Fruit fly (Drosophila melanogaster) whole organism, embryonic: Measurements from ENCODE around the gene CG10338.
A peak's percentile ranks its signal among the peaks of the same experiment; 100 is the strongest.

Experiments used
- Ada2b ChIP-seq: fragments of 200-800 bp; sonication (Bioruptor generic); IDR thresholded peaks from 2 replicates; pipeline ENCODE4 v1.3.6; 2022; ENCODE audit warnings: missing biosample characterization, missing genetic modification characterization
- CG10462 ChIP-seq: fragments of 200-800 bp; sonication (Bioruptor generic); optimal IDR thresholded peaks from 2 replicates; lab custom pipeline; 2016; ENCODE audit warnings: missing biosample characterization, missing genetic modification characterization
- CG11398 ChIP-seq: fragments of 200-800 bp; sonication (Bioruptor generic); optimal IDR thresholded peaks from 2 replicates; lab custom pipeline; 2016; ENCODE audit warnings: missing biosample characterization, missing genetic modification characterization
- CG12155 ChIP-seq: fragments of 200-800 bp; sonication (Bioruptor generic); optimal IDR thresholded peaks from 3 replicates; lab custom pipeline; 2016; ENCODE audit warnings: missing biosample characterization, missing genetic modification characterization
- CG12219 ChIP-seq: fragments of 200-800 bp; sonication (Bioruptor generic); optimal IDR thresholded peaks from 3 replicates; lab custom pipeline; 2018; ENCODE audit warnings: missing biosample characterization, mild to moderate bottlenecking, missing genetic modification characterization
- CG12391 ChIP-seq: fragments of 200-800 bp; sonication (Bioruptor generic); optimal IDR thresholded peaks from 3 replicates; lab custom pipeline; 2018; ENCODE audit warnings: missing biosample characterization, mild to moderate bottlenecking, missing genetic modification characterization, moderate library complexity
- CG12744 ChIP-seq: fragments of 200-800 bp; sonication (Bioruptor generic); optimal IDR thresholded peaks from 2 replicates; lab custom pipeline; 2016; ENCODE audit warnings: missing biosample characterization, missing genetic modification characterization
- CG1603 ChIP-seq: fragments of 200-800 bp; sonication (Bioruptor generic); optimal IDR thresholded peaks from 2 replicates; lab custom pipeline; 2019; ENCODE audit warnings: missing biosample characterization, mild to moderate bottlenecking, missing genetic modification characterization, moderate library complexity
- CG16815 ChIP-seq: fragments of 200-800 bp; sonication (Bioruptor generic); optimal IDR thresholded peaks from 3 replicates; lab custom pipeline; 2017; ENCODE audit warnings: missing biosample characterization, mild to moderate bottlenecking, missing genetic modification characterization
- CG17328 ChIP-seq: fragments of 200-800 bp; sonication (Bioruptor generic); IDR thresholded peaks from 2 replicates; pipeline ENCODE4 v1.3.6; 2022; ENCODE audit warnings: missing biosample characterization, missing genetic modification characterization
- CG3065 ChIP-seq: fragments of 200-800 bp; sonication (Bioruptor generic); optimal IDR thresholded peaks from 2 replicates; lab custom pipeline; 2016; ENCODE audit warnings: missing biosample characterization, missing genetic modification characterization
- CG3838 ChIP-seq: fragments of 200-800 bp; sonication (Bioruptor generic); optimal IDR thresholded peaks from 3 replicates; lab custom pipeline; 2016; ENCODE audit warnings: missing biosample characterization, missing genetic modification characterization
- CG3847 ChIP-seq: fragments of 200-800 bp; sonication (Bioruptor generic); IDR thresholded peaks from 2 replicates; pipeline ENCODE4 v1.3.6; 2022; ENCODE audit warnings: missing biosample characterization, missing genetic modification characterization
- CG4282 ChIP-seq: fragments of 200-800 bp; sonication (Bioruptor generic); optimal IDR thresholded peaks from 2 replicates; lab custom pipeline; 2016; ENCODE audit warnings: missing biosample characterization, missing genetic modification characterization
- CG4424 ChIP-seq: fragments of 200-800 bp; sonication (Bioruptor generic); optimal IDR thresholded peaks from 3 replicates; lab custom pipeline; 2016; ENCODE audit warnings: missing biosample characterization, missing genetic modification characterization
- CG6813 ChIP-seq: fragments of 200-800 bp; sonication (Bioruptor generic); optimal IDR thresholded peaks from 2 replicates; lab custom pipeline; 2017; ENCODE audit warnings: missing biosample characterization, missing genetic modification characterization, mild to moderate bottlenecking, moderate library complexity, missing genetic modification reagents
- CG7556 ChIP-seq: fragments of 200-800 bp; sonication (Bioruptor generic); optimal IDR thresholded peaks from 2 replicates; lab custom pipeline; 2017; ENCODE audit warnings: missing biosample characterization, mild to moderate bottlenecking, missing genetic modification characterization
- CG8089 ChIP-seq: fragments of 200-800 bp; sonication (Bioruptor generic); optimal IDR thresholded peaks from 3 replicates; lab custom pipeline; 2016; ENCODE audit warnings: missing biosample characterization, missing genetic modification characterization
- Dip3 ChIP-seq: fragments of 200-800 bp; sonication (Bioruptor generic); optimal IDR thresholded peaks from 3 replicates; lab custom pipeline; 2016; ENCODE audit warnings: missing biosample characterization, missing genetic modification characterization
- Eip74EF ChIP-seq, 2 experiments: fragments of 200-800 bp in 1 of 2; fragments of >200 bp in 1 of 2; sonication (Bioruptor generic) in 1 of 2; optimal IDR thresholded peaks; 2 replicates each; lab custom pipeline; 2017 to 2019; ENCODE audit warnings: missing biosample characterization in 2 of 2, missing genetic modification characterization in 2 of 2, mild to moderate bottlenecking in 1 of 2, moderate library complexity in 1 of 2
- Ets97D ChIP-seq: fragments of 200-800 bp; sonication (Bioruptor generic); optimal IDR thresholded peaks from 3 replicates; lab custom pipeline; 2016; ENCODE audit warnings: missing biosample characterization, missing genetic modification characterization
- HHEX ChIP-seq: fragments of 200-800 bp; sonication (Bioruptor generic); optimal IDR thresholded peaks from 3 replicates; lab custom pipeline; 2017; ENCODE audit warnings: missing biosample characterization, mild to moderate bottlenecking, missing genetic modification characterization, missing genetic modification reagents
- HLH4C ChIP-seq: fragments of 200-800 bp; sonication (Bioruptor generic); IDR thresholded peaks from 3 replicates; pipeline ENCODE4 v1.3.6; 2022; ENCODE audit warnings: missing biosample characterization, missing genetic modification characterization; ENCODE audit not compliant: partially characterized antibody
- HLH54F ChIP-seq: fragments of 200-800 bp; sonication (Bioruptor generic); optimal IDR thresholded peaks from 3 replicates; lab custom pipeline; 2016; ENCODE audit warnings: missing biosample characterization, missing genetic modification characterization
- Lhr ChIP-seq: fragments of 200-800 bp; sonication (Bioruptor generic); optimal IDR thresholded peaks from 3 replicates; lab custom pipeline; 2017; ENCODE audit warnings: mild to moderate bottlenecking, missing biosample characterization, missing genetic modification reagents, missing genetic modification characterization
- Sry-β ChIP-seq: fragments of 200-800 bp; sonication (Bioruptor generic); optimal IDR thresholded peaks from 2 replicates; lab custom pipeline; 2018; ENCODE audit warnings: missing biosample characterization, mild to moderate bottlenecking, missing genetic modification characterization, moderate library complexity
- Usf ChIP-seq: fragments of 200-800 bp; sonication (Bioruptor generic); optimal IDR thresholded peaks from 2 replicates; lab custom pipeline; 2017; ENCODE audit warnings: missing genotype, missing biosample characterization, missing genetic modification characterization
- YL-1 ChIP-seq: fragments of 200-800 bp; sonication (Bioruptor generic); optimal IDR thresholded peaks from 3 replicates; lab custom pipeline; 2017; ENCODE audit warnings: missing biosample characterization, mild to moderate bottlenecking, missing genetic modification characterization
- chinmo ChIP-seq: fragments of 200-800 bp; sonication (Bioruptor generic); IDR thresholded peaks from 4 replicates; pipeline ENCODE4 v1.3.6; 2022; ENCODE audit warnings: missing biosample characterization, missing genetic modification characterization; ENCODE audit not compliant: partially characterized antibody
- ci ChIP-seq: fragments of 200-800 bp; sonication (Bioruptor generic); IDR thresholded peaks from 3 replicates; pipeline ENCODE4 v1.3.6; 2022; ENCODE audit warnings: missing biosample characterization, missing genetic modification characterization
- dan ChIP-seq: fragments of 200-800 bp; sonication (Bioruptor generic); IDR thresholded peaks from 2 replicates; pipeline ENCODE4 v1.3.6; 2022; ENCODE audit warnings: missing biosample characterization, missing genetic modification characterization
- dati ChIP-seq: fragments of 200-800 bp; sonication (Bioruptor generic); IDR thresholded peaks from 2 replicates; pipeline ENCODE4 v1.3.6; 2022; ENCODE audit warnings: missing biosample characterization, missing genetic modification characterization
- fd102C ChIP-seq: fragments of 200-800 bp; sonication (Bioruptor generic); optimal IDR thresholded peaks from 2 replicates; lab custom pipeline; 2018; ENCODE audit warnings: missing biosample characterization, mild to moderate bottlenecking, missing genetic modification characterization, moderate library complexity
- gem ChIP-seq: fragments of 200-800 bp; sonication (Bioruptor generic); optimal IDR thresholded peaks from 2 replicates; lab custom pipeline; 2019; ENCODE audit warnings: missing biosample characterization, mild to moderate bottlenecking, missing genetic modification characterization, moderate library complexity
- gsb-n ChIP-seq: fragments of 200-800 bp; sonication (Bioruptor generic); optimal IDR thresholded peaks from 3 replicates; lab custom pipeline; 2018; ENCODE audit warnings: missing biosample characterization, mild to moderate bottlenecking, missing genetic modification characterization
- hbn ChIP-seq: fragments of 200-800 bp; sonication (Bioruptor generic); IDR thresholded peaks from 2 replicates; pipeline ENCODE4 v1.3.6; 2022; ENCODE audit warnings: missing biosample characterization, missing genetic modification characterization; ENCODE audit not compliant: partially characterized antibody
- lov ChIP-seq, 2 experiments: fragments of 200-800 bp in 1 of 2; fragments of >200 bp in 1 of 2; sonication (Bioruptor generic) in 1 of 2; IDR thresholded peaks in 1 of 2; optimal IDR thresholded peaks in 1 of 2; 2 replicates in 1 of 2; 3 replicates in 1 of 2; pipeline versions ENCODE4 v1.3.6 to Lab custom; 2017 to 2022; ENCODE audit warnings: missing biosample characterization in 1 of 2, missing genetic modification characterization in 1 of 2
- mld ChIP-seq: fragments of 200-800 bp; sonication (Bioruptor generic); IDR thresholded peaks from 3 replicates; pipeline ENCODE4 v1.3.6; 2022; ENCODE audit warnings: missing biosample characterization, missing genetic modification characterization; ENCODE audit not compliant: partially characterized antibody
- oc ChIP-seq: fragments of 200-800 bp; sonication (Bioruptor generic); optimal IDR thresholded peaks from 2 replicates; lab custom pipeline; 2018; ENCODE audit warnings: missing biosample characterization, mild to moderate bottlenecking, missing genetic modification characterization, moderate library complexity
- odd ChIP-seq: fragments of 200-800 bp; sonication (Bioruptor generic); optimal IDR thresholded peaks from 2 replicates; lab custom pipeline; 2017; ENCODE audit warnings: missing biosample characterization, mild to moderate bottlenecking, missing genetic modification characterization
- pum ChIP-seq: fragments of 200-800 bp; sonication (Bioruptor generic); optimal IDR thresholded peaks from 2 replicates; lab custom pipeline; 2016; ENCODE audit warnings: missing biosample characterization, missing genetic modification characterization
- sc ChIP-seq, 3 experiments: fragments of >200 bp in 2 of 3; fragments of 200-800 bp in 1 of 3; sonication (Bioruptor generic) in 1 of 3; optimal IDR thresholded peaks; 2 replicates in 2 of 3; 3 replicates in 1 of 3; lab custom pipeline; 2017; ENCODE audit warnings: mild to moderate bottlenecking in 1 of 3, missing biosample characterization in 1 of 3, missing genetic modification characterization in 1 of 3, missing genetic modification reagents in 1 of 3
- schlank ChIP-seq: fragments of 200-800 bp; sonication (Bioruptor generic); optimal IDR thresholded peaks from 2 replicates; lab custom pipeline; 2018; ENCODE audit warnings: missing biosample characterization, mild to moderate bottlenecking, missing genetic modification characterization
- shn ChIP-seq: fragments of 200-800 bp; sonication (Bioruptor generic); optimal IDR thresholded peaks from 3 replicates; lab custom pipeline; 2016; ENCODE audit warnings: missing biosample characterization, missing genetic modification characterization
- stc ChIP-seq: fragments of 200-800 bp; sonication (Bioruptor generic); IDR thresholded peaks from 2 replicates; pipeline ENCODE4 v1.3.6; 2022; ENCODE audit warnings: missing biosample characterization, missing genetic modification characterization
- ttk ChIP-seq: fragments of 200-800 bp; sonication (Bioruptor generic); IDR thresholded peaks from 2 replicates; pipeline ENCODE4 v2.1.2; 2022; ENCODE audit warnings: missing biosample characterization, missing genetic modification characterization
- vnd ChIP-seq: fragments of 200-800 bp; sonication (Bioruptor generic); IDR thresholded peaks from 3 replicates; pipeline ENCODE4 v1.3.6; 2022; ENCODE audit warnings: missing biosample characterization, missing genetic modification characterization; ENCODE audit not compliant: partially characterized antibody

Gene CG10338

dm6 chr2L:18693877-18694723, 1.4 kb upstream of the CG10338 start (continued):
- TF ChIP-seq CG8089 (peak; percentile 35), fd102C (GFP tag; lab: Kevin White, UChicago) (no peak), hbn (GFP tag; lab: Robert Waterston, UW) (no peak), dati (GFP tag; lab: Robert Waterston, UW) (no peak), gem (tag; lab: Kevin White, UChicago) (peak; percentile 65), Sry-β (GFP tag; lab: Kevin White, UChicago) (no peak), CG3838 (GFP tag; lab: Kevin White, UChicago) (peak; percentile 16), CG6813 (GFP tag; lab: Kevin White, UChicago) (peak; percentile 44), sc (optimal IDR thresholded peaks at IDR 0.05; lab: Kevin White, UChicago) (no peak), sc (GFP tag; optimal IDR thresholded peaks at IDR 0.05; lab: Kevin White, UChicago) (no peak), mld (GFP tag; lab: Robert Waterston, UW) (no peak), Ada2b (peak; percentile 67; the same call in 1 of the 2 replicates), Usf (GFP tag; lab: Kevin White, UChicago) (no peak), schlank (tag; lab: Kevin White, UChicago) (no peak), Eip74EF (GFP tag; optimal IDR thresholded peaks at IDR 0.05; lab: Kevin White, UChicago) (peak in 1 of 2 experiments; percentile 94), CG12155 (GFP tag; lab: Kevin White, UChicago) (peak; percentile 57), HLH4C (GFP tag; lab: Robert Waterston, UW) (no peak), ci (GFP tag; lab: Robert Waterston, UW) (peak; percentile 85), CG10462 (GFP tag; lab: Kevin White, UChicago) (no peak), CG17328 (GFP tag; lab: Robert Waterston, UW) (peak; percentile 68), CG4282 (peak; percentile 18), HHEX (GFP tag; lab: Kevin White, UChicago) (peak; percentile 49), stc (GFP tag; lab: Robert Waterston, UW) (peak; percentile 33), gsb-n (tag; lab: Kevin White, UChicago) (no peak), Dip3 (GFP tag; lab: Kevin White, UChicago) (peak; percentile 61), oc (peak; percentile 36), CG12391 (peak; percentile 48), CG4424 (peak; percentile 63), Ets97D (peak; percentile 57), chinmo (GFP tag; lab: Robert Waterston, UW) (peak; percentile 70; the same call in 2 of the 4 replicates), dan (GFP tag; lab: Robert Waterston, UW) (no peak), CG3847 (GFP tag; lab: Robert Waterston, UW) (0 out of 2 replicates have a peak, but pooled peaks have one; percentile 13), CG12219 (GFP tag; lab: Kevin White, UChicago) (peak; percentile 58), pum (GFP tag; lab: Kevin White, UChicago) (peak; percentile 27), CG12744 (peak; percentile 42), ttk (no peak), CG3065 (GFP tag; lab: Kevin White, UChicago) (no peak), odd (peak; percentile 45), CG16815 (peak; percentile 5), CG1603 (peak; percentile 59), shn (peak; percentile 71), HLH54F (GFP tag; lab: Kevin White, UChicago) (peak; percentile 53), lov (optimal IDR thresholded peaks at IDR 0.05; lab: Kevin White, UChicago) (no peak), lov (GFP tag; IDR thresholded peaks at IDR 0.05; lab: Robert Waterston, UW) (0 out of 3 replicates have a peak, but pooled peaks have one; percentile 31), CG11398 (GFP tag; lab: Kevin White, UChicago) (peak; percentile 19), Lhr (no peak), YL-1 (GFP tag; lab: Kevin White, UChicago) (peak; percentile 12), vnd (no peak), CG7556 (GFP tag; lab: Kevin White, UChicago) (peak; percentile 70)
